Worm (Caenorhabditis elegans) whole organism, L4/young adult: ENCODE results near the gene lips-6.

Experiments used
- dao-5 ChIP-seq: sonication (generic microtip); optimal IDR thresholded peaks from 2 replicates; lab custom pipeline; 2016; ENCODE audit warnings: missing genotype, missing genetic modification characterization, moderate library complexity, missing compliant biosample characterization
- him-1 ChIP-seq: sonication (generic microtip); optimal IDR thresholded peaks from 2 replicates; lab custom pipeline; 2016; ENCODE audit warnings: missing genotype, missing genetic modification reagents, missing genetic modification characterization, missing compliant biosample characterization

DNA sequence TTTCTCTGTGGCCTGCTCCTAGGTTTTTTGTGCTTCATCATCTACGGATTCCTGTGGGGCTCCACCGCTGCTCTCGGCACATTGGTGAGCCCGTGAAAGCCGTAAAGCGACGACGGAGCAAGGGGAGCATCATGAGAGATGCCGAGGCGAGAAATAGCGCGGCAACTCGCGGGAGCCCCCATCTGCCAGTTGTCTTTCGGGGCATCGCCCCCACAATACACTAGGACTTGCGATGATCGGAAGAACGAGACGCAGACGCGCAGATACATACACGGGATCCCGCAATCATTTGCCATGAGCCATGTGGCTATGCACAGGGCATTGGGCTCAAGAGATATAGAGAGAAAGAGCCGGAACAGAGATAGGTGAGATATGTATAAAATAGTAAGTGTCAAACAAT, 5.1 kb downstream of the lips-6 start:
- TF ChIP-seq him-1 (tag; lab: Kevin White, UChicago), result no peak
- no peak for TF ChIP-seq dao-5 (tag; lab: Kevin White, UChicago)
